Fruit fly (Drosophila melanogaster): Measurements from ENCODE around the gene CG13998.

CG13998 gene

DNA sequence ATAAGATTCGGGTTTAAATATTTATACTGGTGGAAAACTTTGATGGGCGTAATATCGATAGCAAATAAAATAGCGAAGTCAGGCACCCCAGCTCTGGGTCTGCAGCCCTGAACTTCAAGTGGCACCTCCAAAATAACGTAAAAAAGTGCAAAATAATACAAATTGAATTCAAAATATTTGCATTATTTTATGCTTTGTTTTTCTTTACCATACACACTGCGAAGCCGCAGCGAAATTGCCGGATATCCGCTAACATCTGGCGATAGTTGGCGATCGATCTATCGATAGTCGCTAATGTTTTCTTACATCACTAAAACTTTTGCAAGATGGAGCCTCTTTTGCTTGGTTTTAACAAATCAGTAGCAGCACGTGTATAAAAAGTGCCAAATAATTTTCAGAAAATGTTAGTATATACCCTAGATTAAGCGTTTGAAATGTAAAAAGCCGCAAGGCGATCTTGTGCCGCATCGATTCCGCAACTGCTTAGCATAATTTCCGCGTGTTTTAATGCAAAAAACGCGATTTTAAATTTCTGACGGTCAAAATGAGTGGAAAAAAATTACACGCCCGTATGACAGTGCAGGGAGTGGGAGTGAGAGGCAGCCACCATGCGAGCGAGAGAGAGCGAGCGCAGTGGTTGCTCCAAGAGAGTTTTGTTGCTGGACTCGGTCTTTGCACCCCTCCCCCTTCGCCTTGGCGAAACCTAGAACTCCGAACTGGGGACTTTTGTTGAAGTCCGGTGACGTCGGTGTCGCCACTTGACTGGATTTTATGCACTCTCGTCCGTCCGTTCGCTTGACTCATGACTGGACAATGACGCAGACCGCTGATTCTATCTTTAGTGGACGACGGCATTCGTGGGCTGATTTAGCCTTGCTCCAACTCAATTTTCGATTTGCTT, 25.1 kb upstream of the CG13998 start, which contains the start of gene eIF4A (continued):
- TF ChIP-seq Gsc (GFP tag; IDR thresholded peaks at IDR 0.05) (no peak), pb (GFP tag; optimal IDR thresholded peaks at IDR 0.05) (no peak), caup (GFP tag; optimal IDR thresholded peaks at IDR 0.05; ENCODE audit: severe bottlenecking) (peak; percentile 67), CG13296 (GFP tag; optimal IDR thresholded peaks at IDR 0.05) (peak; percentile 58), CG9817 (tag; optimal IDR thresholded peaks at IDR 0.05) (peak; percentile 15), tap (tag; optimal IDR thresholded peaks at IDR 0.05) (peak; percentile 19), CG9876 (GFP tag; optimal IDR thresholded peaks at IDR 0.05) (peak; percentile 7), nmo (GFP tag; optimal IDR thresholded peaks at IDR 0.05) (peak; percentile 65), Ssrp (tag; optimal IDR thresholded peaks at IDR 0.05) (peak; percentile 12), CG7987 (GFP tag; optimal IDR thresholded peaks at IDR 0.05) (peak; percentile 41), h (optimal IDR thresholded peaks at IDR 0.05) (no peak), pita (GFP tag; optimal IDR thresholded peaks at IDR 0.05) (peak; percentile 66), Dp (GFP tag; optimal IDR thresholded peaks at IDR 0.05) (peak; percentile 50), CTCF (GFP tag; optimal IDR thresholded peaks at IDR 0.05) (no peak), jing (GFP tag; optimal IDR thresholded peaks at IDR 0.05) (no peak), CG32772 (GFP tag; IDR thresholded peaks at IDR 0.05) (no peak), CG12219 (GFP tag; optimal IDR thresholded peaks at IDR 0.05) (peak; percentile 17), Jarid2 (GFP tag; optimal IDR thresholded peaks at IDR 0.05) (peak; percentile 1), CG9609 (GFP tag; optimal IDR thresholded peaks at IDR 0.05) (peak; percentile 18), CG4404 (GFP tag; IDR thresholded peaks at IDR 0.05) (no peak), CG33213 (GFP tag; optimal IDR thresholded peaks at IDR 0.05) (peak; percentile 53), CG14710 (tag; optimal IDR thresholded peaks at IDR 0.05) (peak; percentile 73), CG6813 (GFP tag; optimal IDR thresholded peaks at IDR 0.05) (peak; percentile 47), CG33557 (GFP tag; optimal IDR thresholded peaks at IDR 0.05) (peak; percentile 25), NfI (GFP tag; optimal IDR thresholded peaks at IDR 0.05) (peak; percentile 56), jigr1 (GFP tag; IDR thresholded peaks at IDR 0.05) (no peak), kah (GFP tag; optimal IDR thresholded peaks at IDR 0.05) (peak; percentile 96), CG2875 (GFP tag; optimal IDR thresholded peaks at IDR 0.05) (peak; percentile 32), dm (GFP tag; optimal IDR thresholded peaks at IDR 0.05) (peak; percentile 85), CG30020 (tag; optimal IDR thresholded peaks at IDR 0.05) (peak; percentile 66), Abd-B (GFP tag; optimal IDR thresholded peaks at IDR 0.05) (peak; percentile 57), CG17186 (GFP tag; optimal IDR thresholded peaks at IDR 0.05) (peak; percentile 64), salm (tag; optimal IDR thresholded peaks at IDR 0.05) (peak; percentile 52), Oli (tag; optimal IDR thresholded peaks at IDR 0.05) (peak; percentile 14), wek (GFP tag; optimal IDR thresholded peaks at IDR 0.05) (peak; percentile 38), CG13624 (GFP tag; optimal IDR thresholded peaks at IDR 0.05) (peak; percentile 20), aop (GFP tag; IDR thresholded peaks at IDR 0.05) (no peak)

DNA sequence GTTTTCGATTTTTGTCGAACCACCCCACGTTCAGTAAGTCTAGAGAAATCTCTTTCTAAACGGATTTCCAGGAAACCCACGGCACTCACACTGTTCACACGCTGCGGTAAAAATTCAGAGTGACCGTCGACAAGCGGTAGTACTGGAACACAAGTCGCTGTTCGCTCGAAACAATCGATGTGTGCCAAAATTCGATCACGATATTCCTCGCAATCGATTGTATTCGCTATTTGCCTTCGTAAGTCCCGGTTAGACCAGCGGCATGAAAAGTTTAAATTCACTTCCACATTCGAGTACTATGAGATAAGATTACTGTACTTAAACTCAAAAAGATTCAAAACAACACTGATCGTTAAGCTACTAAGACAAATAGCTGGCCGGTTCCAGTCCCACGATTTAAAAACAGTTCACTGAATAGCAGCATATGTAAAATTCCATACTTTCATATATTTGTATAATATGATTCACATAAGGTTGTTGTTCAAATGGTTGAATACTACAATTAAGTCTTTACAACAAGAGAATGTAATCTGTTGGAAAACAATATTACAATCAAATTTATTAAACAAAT, 24.3 kb upstream of the CG13998 start, which contains the start of gene chic:
chic (minus strand) TSS at position 157 of the 571 bp plus-strand sequence.
- TF ChIP-seq CG18599 (GFP tag; optimal IDR thresholded peaks at IDR 0.05) (peak; percentile 16), pfk (GFP tag; optimal IDR thresholded peaks at IDR 0.05) (peak; percentile 29), Side (GFP tag; optimal IDR thresholded peaks at IDR 0.05) (peak; percentile 40), odd (GFP tag; optimal IDR thresholded peaks at IDR 0.05) (no peak), CrebB (tag; optimal IDR thresholded peaks at IDR 0.05) (peak; percentile 52), zfh2 (GFP tag; optimal IDR thresholded peaks at IDR 0.05) (peak; percentile 36), phol (tag; optimal IDR thresholded peaks at IDR 0.05) (no peak), ERR (GFP tag; optimal IDR thresholded peaks at IDR 0.05) (peak; percentile 3), Hmr (GFP tag; optimal IDR thresholded peaks at IDR 0.05) (peak; percentile 34), fu2 (GFP tag; optimal IDR thresholded peaks at IDR 0.05) (peak; percentile 0), bsh (GFP tag; optimal IDR thresholded peaks at IDR 0.05) (peak in 1 of 2 experiments; percentile 19), Dad (GFP tag; optimal IDR thresholded peaks at IDR 0.05) (peak; percentile 13), CG31365 (tag; optimal IDR thresholded peaks at IDR 0.05) (no peak), wek (GFP tag; optimal IDR thresholded peaks at IDR 0.05) (peak; percentile 3)

All from whole organism, embryonic.